Worm (Caenorhabditis elegans) whole organism, L1 larva: ENCODE results near the gene jmjd-1.2.

ENCODE experiments used
- aly-2 ChIP-seq: fragments of 150-350 bp; optimal IDR thresholded peaks from 2 replicates; lab custom pipeline; 2014; ENCODE audit warnings: missing biosample characterization, missing genetic modification characterization
- ama-1 ChIP-seq: fragments of 150-350 bp; optimal IDR thresholded peaks from 2 replicates; lab custom pipeline; 2014
- elt-3 ChIP-seq, 6 experiments: fragments of 150-350 bp in 1 of 6; sonication (generic microtip); optimal IDR thresholded peaks; 2 replicates each; lab custom pipeline; 2017 to 2018; ENCODE audit warnings: missing biosample characterization in 6 of 6, missing genetic modification characterization in 6 of 6, inconsistent platforms in 1 of 6
- fos-1 ChIP-seq: fragments of 150-350 bp; optimal IDR thresholded peaks from 2 replicates; lab custom pipeline; 2014; ENCODE audit warnings: missing biosample characterization, missing genetic modification characterization
- nhr-11 ChIP-seq: fragments of 150-350 bp; optimal IDR thresholded peaks from 2 replicates; lab custom pipeline; 2014; ENCODE audit warnings: missing biosample characterization, missing genetic modification characterization
- rnt-1 ChIP-seq: sonication (generic microtip); optimal IDR thresholded peaks from 2 replicates; lab custom pipeline; 2016; ENCODE audit warnings: mild to moderate bottlenecking, missing genetic modification characterization, moderate library complexity, missing compliant biosample characterization

ce11 chrIV:4611740-4612139 lies 49.1 kb upstream of the jmjd-1.2 start:
- no peak for TF ChIP-seq aly-2 (tag; lab: Kevin White, UChicago)
- no peak for TF ChIP-seq nhr-11 (tag; lab: Kevin White, UChicago)
- no peak for TF ChIP-seq rnt-1 (tag; lab: Kevin White, UChicago)
- no peak for TF ChIP-seq elt-3 (tag; optimal IDR thresholded peaks at IDR 0.05; lab: Kevin White, UChicago)
- no peak for TF ChIP-seq ama-1
- no peak for TF ChIP-seq fos-1
